Worm (Caenorhabditis elegans) whole organism, early embryonic: Measurements from ENCODE around the gene Y22D7AR.14.

ENCODE experiments used
- B0310.2 ChIP-seq: sonication (generic microtip); optimal IDR thresholded peaks from 2 replicates; lab custom pipeline; 2016; ENCODE audit warnings: mild to moderate bottlenecking, missing genetic modification characterization, missing compliant biosample characterization
- ama-1 ChIP-seq: fragments of 150-350 bp; optimal IDR thresholded peaks from 2 replicates; lab custom pipeline; 2014
- ets-7 ChIP-seq: sonication (generic microtip); optimal IDR thresholded peaks from 2 replicates; lab custom pipeline; 2016; ENCODE audit warnings: missing genotype, missing genetic modification characterization, missing compliant biosample characterization
- flt-1 ChIP-seq: fragments of 200-800 bp; sonication (Bioruptor generic); IDR thresholded peaks from 2 replicates; pipeline ENCODE4 v1.3.6; 2022; ENCODE audit warnings: missing genetic modification characterization, missing compliant biosample characterization
- hmbx-1 ChIP-seq: sonication (generic microtip); optimal IDR thresholded peaks from 2 replicates; lab custom pipeline; 2016; ENCODE audit warnings: mild to moderate bottlenecking, missing genetic modification characterization, missing compliant biosample characterization
- hmg-4 ChIP-seq: fragments of 200-800 bp; sonication (Bioruptor generic); optimal IDR thresholded peaks from 2 replicates; lab custom pipeline; 2018; ENCODE audit warnings: mild to moderate bottlenecking, missing genetic modification characterization, missing compliant biosample characterization
- hnd-1 ChIP-seq: sonication (generic microtip); optimal IDR thresholded peaks from 2 replicates; lab custom pipeline; 2016; ENCODE audit warnings: missing genetic modification characterization, missing compliant biosample characterization
- scrt-1 ChIP-seq: fragments of 200-800 bp; sonication (Bioruptor generic); IDR thresholded peaks from 2 replicates; pipeline ENCODE4 v1.3.6; 2022; ENCODE audit warnings: missing genetic modification characterization, missing compliant biosample characterization
- tbx-11 ChIP-seq: fragments of 200-800 bp; sonication (Bioruptor generic); IDR thresholded peaks from 2 replicates; pipeline ENCODE4 v1.3.6; 2022; ENCODE audit warnings: missing genetic modification characterization, missing compliant biosample characterization
- tbx-37 ChIP-seq: fragments of 200-800 bp; sonication (Bioruptor generic); conservative IDR thresholded peaks from 2 replicates; pipeline ENCODE4 v1.3.6; 2022; ENCODE audit warnings: missing genetic modification reagents, missing genetic modification characterization, missing compliant biosample characterization

ce11 chrIII:1682262-1682661, 7.6 kb downstream of the Y22D7AR.14 start:
- no peak for TF ChIP-seq hnd-1 (tag; lab: Kevin White, UChicago)
- no peak for TF ChIP-seq ama-1 (lab: Kevin White, UChicago)
- no peak for TF ChIP-seq tbx-11 (GFP tag; lab: Robert Waterston, UW)
- no peak for TF ChIP-seq B0310.2 (tag; lab: Kevin White, UChicago)
- TF ChIP-seq ets-7 (tag; lab: Kevin White, UChicago): no peak
- TF ChIP-seq scrt-1 (GFP tag; lab: Robert Waterston, UW): no peak
- TF ChIP-seq hmbx-1 (tag; lab: Kevin White, UChicago): no peak
- TF ChIP-seq tbx-37 (GFP tag; lab: Robert Waterston, UW): no peak
- no peak for TF ChIP-seq hmg-4 (GFP tag; lab: Kevin White, UChicago)
- no peak for TF ChIP-seq flt-1 (GFP tag; lab: Robert Waterston, UW)
